Worm (Caenorhabditis elegans): ENCODE data around the gene cif-1.

DNA sequence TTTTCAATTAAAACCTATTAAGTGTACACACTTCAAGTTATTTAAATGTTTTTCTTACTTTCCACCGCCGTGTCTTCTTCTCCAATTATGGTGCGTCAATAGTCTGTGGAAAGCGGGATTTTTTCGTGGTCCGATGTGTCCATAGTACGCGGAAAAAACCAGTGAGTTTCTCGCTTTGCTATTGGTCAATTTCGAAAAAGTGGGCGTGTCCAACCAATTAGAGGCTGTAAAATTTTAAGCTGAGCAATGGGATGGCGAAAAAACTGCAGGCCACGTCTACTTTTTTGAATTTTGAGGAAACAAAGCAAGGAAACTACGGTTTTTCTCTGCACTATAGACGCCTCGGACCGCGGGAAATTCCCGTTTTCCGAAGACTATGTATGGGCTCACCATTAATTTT is 13.1 kb upstream of the cif-1 start:
- TF ChIP-seq ztf-7 (tag; optimal IDR thresholded peaks at IDR 0.05) (no peak), lir-3 (tag; optimal IDR thresholded peaks at IDR 0.05) (no peak), nhr-41 (GFP tag; IDR thresholded peaks at IDR 0.05) (no peak), ctbp-1 (GFP tag; IDR thresholded peaks at IDR 0.05) (no peak), fkh-10 (GFP tag; optimal IDR thresholded peaks at IDR 0.05) (no peak)
